Fruit fly (Drosophila melanogaster): Measurements from ENCODE around the gene CG4456.

Gene CG4456

DNA sequence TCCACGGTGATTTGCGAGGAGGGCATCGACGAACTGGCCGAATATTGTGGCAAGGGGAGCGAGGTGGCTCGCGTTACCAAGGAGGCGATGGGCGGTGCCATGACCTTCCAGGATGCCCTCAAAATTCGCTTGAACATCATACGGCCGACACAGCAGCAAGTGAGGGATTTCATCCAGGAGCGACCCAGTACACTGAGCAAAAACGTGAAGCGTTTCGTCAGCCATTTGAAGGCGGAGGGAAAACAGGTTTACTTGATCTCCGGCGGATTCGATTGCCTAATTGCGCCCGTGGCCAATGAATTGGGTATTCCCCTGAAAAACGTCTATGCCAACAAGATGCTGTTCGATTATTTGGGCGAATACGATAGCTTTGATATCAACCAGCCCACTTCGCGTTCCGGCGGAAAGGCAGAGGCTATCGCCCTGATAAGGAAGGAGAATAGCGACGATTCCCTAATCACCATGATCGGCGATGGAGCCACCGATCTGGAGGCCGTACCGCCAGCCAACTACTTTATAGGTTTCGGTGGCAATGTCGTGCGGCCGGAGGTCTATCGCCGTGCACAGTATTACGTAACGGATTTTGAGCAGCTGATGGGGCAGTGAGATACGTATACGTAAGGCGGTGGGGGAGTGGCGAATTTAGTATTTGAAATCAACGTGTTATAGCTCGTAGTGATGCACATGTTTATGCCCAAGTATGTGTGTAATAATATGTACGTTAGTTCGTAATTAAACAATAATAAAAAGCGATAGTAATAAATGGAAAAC lies 51.4 kb downstream of the CG4456 start:
- no peak for TF ChIP-seq CG17801 (GFP tag; optimal IDR thresholded peaks at IDR 0.05; ENCODE audit: partially characterized antibody)

DNA sequence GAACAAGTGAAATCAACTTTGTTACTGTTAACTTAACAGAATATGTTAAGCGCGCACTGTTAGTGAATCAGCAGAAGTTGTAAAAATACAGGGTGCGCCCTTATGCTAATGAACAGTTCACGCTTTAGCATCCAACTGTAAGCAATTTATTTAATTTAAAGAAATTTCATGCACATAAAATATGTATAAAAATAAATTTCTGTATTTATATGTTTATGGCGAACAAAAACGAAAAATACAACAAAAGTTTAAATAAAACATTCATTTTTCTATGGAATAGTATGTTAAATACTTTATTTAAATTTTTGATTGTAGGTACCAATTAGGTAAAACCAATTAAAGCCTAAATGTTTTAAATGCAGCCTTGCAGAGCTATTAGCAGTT lies 52.0 kb downstream of the CG4456 start:
- TF ChIP-seq CG17801 (GFP tag; optimal IDR thresholded peaks at IDR 0.05; ENCODE audit: partially characterized antibody), result peak; percentile 11
